Fruit fly (Drosophila melanogaster) whole organism, embryonic: ENCODE measurements around the gene CG31019.

Source experiments
- Ada2b ChIP-seq: fragments of 200-800 bp; sonication (Bioruptor generic); IDR thresholded peaks from 2 replicates; pipeline ENCODE4 v1.3.6; 2022; ENCODE audit warnings: missing biosample characterization, missing genetic modification characterization
- Aef1 ChIP-seq: fragments of 200-800 bp; sonication (Bioruptor generic); IDR thresholded peaks from 3 replicates; pipeline ENCODE4 v1.3.6; 2022; ENCODE audit warnings: missing biosample characterization, missing genetic modification characterization
- Blimp-1 ChIP-seq: fragments of 200-800 bp; sonication (Bioruptor generic); optimal IDR thresholded peaks from 3 replicates; lab custom pipeline; 2018; ENCODE audit warnings: missing biosample characterization, missing genetic modification characterization, mild to moderate bottlenecking, moderate library complexity, missing genetic modification reagents
- CG10543 ChIP-seq: fragments of 200-800 bp; sonication (Bioruptor generic); optimal IDR thresholded peaks from 3 replicates; lab custom pipeline; 2017; ENCODE audit warnings: missing biosample characterization, mild to moderate bottlenecking, missing genetic modification characterization, moderate library complexity
- CG12155 ChIP-seq: fragments of 200-800 bp; sonication (Bioruptor generic); optimal IDR thresholded peaks from 3 replicates; lab custom pipeline; 2016; ENCODE audit warnings: missing biosample characterization, missing genetic modification characterization
- CG13424 ChIP-seq: fragments of 200-800 bp; sonication (Bioruptor generic); optimal IDR thresholded peaks from 2 replicates; lab custom pipeline; 2019; ENCODE audit warnings: missing biosample characterization, mild to moderate bottlenecking, missing genetic modification characterization, moderate library complexity
- CG14014 ChIP-seq: fragments of 200-800 bp; sonication (Bioruptor generic); IDR thresholded peaks from 2 replicates; pipeline ENCODE4 v1.3.6; 2022; ENCODE audit warnings: missing biosample characterization, missing genetic modification characterization
- CG14667 ChIP-seq: fragments of 200-800 bp; sonication (Bioruptor generic); IDR thresholded peaks from 2 replicates; pipeline ENCODE4 v1.3.6; 2022; ENCODE audit warnings: missing biosample characterization, missing genetic modification characterization
- CG1603 ChIP-seq: fragments of 200-800 bp; sonication (Bioruptor generic); optimal IDR thresholded peaks from 2 replicates; lab custom pipeline; 2019; ENCODE audit warnings: missing biosample characterization, mild to moderate bottlenecking, missing genetic modification characterization, moderate library complexity
- CG18599 ChIP-seq: fragments of 200-800 bp; sonication (Bioruptor generic); optimal IDR thresholded peaks from 3 replicates; lab custom pipeline; 2017; ENCODE audit warnings: missing biosample characterization, missing genetic modification characterization, mild to moderate bottlenecking, moderate library complexity, missing genetic modification reagents
- CG2889 ChIP-seq: fragments of 200-800 bp; sonication (Bioruptor generic); IDR thresholded peaks from 3 replicates; pipeline ENCODE4 v1.3.6; 2022; ENCODE audit warnings: missing biosample characterization, missing genetic modification characterization
- CG31224 ChIP-seq: fragments of 200-800 bp; sonication (Bioruptor generic); IDR thresholded peaks from 2 replicates; pipeline ENCODE4 v1.3.6; 2022; ENCODE audit warnings: missing biosample characterization, missing genetic modification characterization
- CG3726 ChIP-seq: fragments of 200-800 bp; sonication (Bioruptor generic); IDR thresholded peaks from 3 replicates; pipeline ENCODE4, ENCODE4 v1.3.6; 2022; ENCODE audit warnings: missing biosample characterization, missing genetic modification characterization
- CG4404 ChIP-seq: fragments of 200-800 bp; sonication (Bioruptor generic); IDR thresholded peaks from 2 replicates; pipeline ENCODE4 v1.3.6; 2022; ENCODE audit warnings: missing biosample characterization, missing genetic modification characterization
- CG4820 ChIP-seq: fragments of 200-800 bp; sonication (Bioruptor generic); optimal IDR thresholded peaks from 3 replicates; lab custom pipeline; 2016; ENCODE audit warnings: missing biosample characterization, missing genetic modification characterization
- CG5245 ChIP-seq: fragments of 200-800 bp; sonication (Bioruptor generic); optimal IDR thresholded peaks from 3 replicates; lab custom pipeline; 2016; ENCODE audit warnings: missing biosample characterization, missing genetic modification characterization
- Chrac-16 ChIP-seq: fragments of 200-800 bp; sonication (Bioruptor generic); optimal IDR thresholded peaks from 3 replicates; lab custom pipeline; 2016; ENCODE audit warnings: missing biosample characterization, missing genetic modification characterization
- Fer3 ChIP-seq: fragments of 200-800 bp; sonication (Bioruptor generic); optimal IDR thresholded peaks from 2 replicates; lab custom pipeline; 2018; ENCODE audit warnings: missing biosample characterization, mild to moderate bottlenecking, missing genetic modification characterization, moderate library complexity
- Gug ChIP-seq: fragments of 200-800 bp; sonication (Bioruptor generic); IDR thresholded peaks from 4 replicates; pipeline ENCODE4 v1.3.6; 2022; ENCODE audit warnings: missing biosample characterization, missing genetic modification characterization
- Mrtf ChIP-seq: fragments of 200-800 bp; sonication (Bioruptor generic); IDR thresholded peaks from 3 replicates; pipeline ENCODE4 v1.3.6; 2022; ENCODE audit warnings: missing biosample characterization, missing genetic modification characterization
- Oli ChIP-seq: fragments of 200-800 bp; sonication (Bioruptor generic); optimal IDR thresholded peaks from 2 replicates; lab custom pipeline; 2018; ENCODE audit warnings: missing biosample characterization, mild to moderate bottlenecking, missing genetic modification characterization, moderate library complexity
- Ravus ChIP-seq: fragments of 200-800 bp; sonication (Bioruptor generic); IDR thresholded peaks from 2 replicates; pipeline ENCODE4 v1.3.6; 2022; ENCODE audit warnings: missing biosample characterization, missing genetic modification characterization
- Sox102F ChIP-seq: fragments of 200-800 bp; sonication (Bioruptor generic); optimal IDR thresholded peaks from 2 replicates; lab custom pipeline; 2018; ENCODE audit warnings: missing biosample characterization, mild to moderate bottlenecking, missing genetic modification characterization, moderate library complexity
- ash1 ChIP-seq: fragments of 200-800 bp; sonication (Bioruptor generic); optimal IDR thresholded peaks from 2 replicates; lab custom pipeline; 2018; ENCODE audit warnings: missing biosample characterization, mild to moderate bottlenecking, missing genetic modification characterization
- chif ChIP-seq, 2 experiments: fragments of 200-800 bp; sonication (Bioruptor generic); optimal IDR thresholded peaks; 3 replicates each; lab custom pipeline; 2016; ENCODE audit warnings: missing biosample characterization in 2 of 2, missing genetic modification characterization in 2 of 2
- chn ChIP-seq: fragments of 200-800 bp; sonication (Bioruptor generic); optimal IDR thresholded peaks from 2 replicates; lab custom pipeline; 2016; ENCODE audit warnings: missing biosample characterization, missing genetic modification characterization
- ci ChIP-seq: fragments of 200-800 bp; sonication (Bioruptor generic); IDR thresholded peaks from 3 replicates; pipeline ENCODE4 v1.3.6; 2022; ENCODE audit warnings: missing biosample characterization, missing genetic modification characterization
- dati ChIP-seq: fragments of 200-800 bp; sonication (Bioruptor generic); IDR thresholded peaks from 2 replicates; pipeline ENCODE4 v1.3.6; 2022; ENCODE audit warnings: missing biosample characterization, missing genetic modification characterization
- dmrt99B ChIP-seq: fragments of 200-800 bp; sonication (Bioruptor generic); optimal IDR thresholded peaks from 2 replicates; lab custom pipeline; 2018; ENCODE audit warnings: missing biosample characterization, mild to moderate bottlenecking, missing genetic modification characterization, moderate library complexity
- dpn ChIP-seq, 2 experiments: fragments of 200-800 bp; sonication (Bioruptor generic); optimal IDR thresholded peaks; 3 replicates each; lab custom pipeline; 2016; ENCODE audit warnings: missing biosample characterization in 2 of 2, missing genetic modification characterization in 2 of 2
- fd96Cb ChIP-seq: fragments of 200-800 bp; sonication (Bioruptor generic); optimal IDR thresholded peaks from 2 replicates; lab custom pipeline; 2018; ENCODE audit warnings: missing biosample characterization, mild to moderate bottlenecking, missing genetic modification characterization, moderate library complexity
- gem ChIP-seq: fragments of 200-800 bp; sonication (Bioruptor generic); optimal IDR thresholded peaks from 2 replicates; lab custom pipeline; 2019; ENCODE audit warnings: missing biosample characterization, mild to moderate bottlenecking, missing genetic modification characterization, moderate library complexity
- gfzf ChIP-seq: fragments of 200-800 bp; sonication (Bioruptor generic); optimal IDR thresholded peaks from 2 replicates; lab custom pipeline; 2016; ENCODE audit warnings: missing biosample characterization, mild to moderate bottlenecking, missing genetic modification characterization, moderate library complexity
- ind ChIP-seq: fragments of 200-800 bp; sonication (Bioruptor generic); optimal IDR thresholded peaks from 3 replicates; lab custom pipeline; 2016; ENCODE audit warnings: missing biosample characterization, missing genetic modification characterization
- lilli ChIP-seq: fragments of 200-800 bp; sonication (Bioruptor generic); optimal IDR thresholded peaks from 3 replicates; lab custom pipeline; 2016; ENCODE audit warnings: missing biosample characterization, missing genetic modification characterization
- nmo ChIP-seq: fragments of 200-800 bp; sonication (Bioruptor generic); optimal IDR thresholded peaks from 2 replicates; lab custom pipeline; 2018; ENCODE audit warnings: missing biosample characterization, mild to moderate bottlenecking, missing genetic modification characterization, moderate library complexity
- pzg ChIP-seq: fragments of 200-800 bp; sonication (Bioruptor generic); optimal IDR thresholded peaks from 3 replicates; lab custom pipeline; 2018; ENCODE audit warnings: missing biosample characterization, mild to moderate bottlenecking, missing genetic modification characterization, moderate library complexity
- ranshi ChIP-seq: fragments of 200-800 bp; sonication (Bioruptor generic); IDR thresholded peaks from 2 replicates; pipeline ENCODE4 v1.3.6; 2022; ENCODE audit warnings: missing biosample characterization, missing genetic modification characterization
- row ChIP-seq: fragments of 200-800 bp; sonication (Bioruptor generic); IDR thresholded peaks from 3 replicates; pipeline ENCODE4 v1.3.6; 2022; ENCODE audit warnings: missing biosample characterization, missing genetic modification characterization
- sens ChIP-seq: fragments of 200-800 bp; sonication (Bioruptor generic); peaks from one replicate; lab custom pipeline; 2016; ENCODE audit warnings: missing biosample characterization, missing genetic modification characterization
- sim ChIP-seq: fragments of 200-800 bp; sonication (Bioruptor generic); IDR thresholded peaks from 2 replicates; pipeline ENCODE4 v1.3.6; 2022; ENCODE audit warnings: missing biosample characterization, missing genetic modification characterization
- sisA ChIP-seq: fragments of 200-800 bp; sonication (Bioruptor generic); IDR thresholded peaks from 2 replicates; pipeline ENCODE4 v1.3.6; 2022; ENCODE audit warnings: missing biosample characterization, missing genetic modification characterization
- slbo ChIP-seq: fragments of 200-800 bp; sonication (Bioruptor generic); IDR thresholded peaks from 2 replicates; pipeline ENCODE4 v1.3.6; 2022; ENCODE audit warnings: missing biosample characterization, missing genetic modification characterization
- slp2 ChIP-seq: fragments of 200-800 bp; sonication (Bioruptor generic); optimal IDR thresholded peaks from 2 replicates; lab custom pipeline; 2016; ENCODE audit warnings: missing biosample characterization, missing genetic modification characterization
- tgo ChIP-seq: fragments of 200-800 bp; sonication (Bioruptor generic); IDR thresholded peaks from 3 replicates; pipeline ENCODE4 v1.3.6; 2022; ENCODE audit warnings: missing biosample characterization, missing genetic modification characterization
- unpg ChIP-seq: fragments of 200-800 bp; sonication (Bioruptor generic); optimal IDR thresholded peaks from 3 replicates; lab custom pipeline; 2018; ENCODE audit warnings: missing biosample characterization, mild to moderate bottlenecking, missing genetic modification characterization, moderate library complexity
- vvl ChIP-seq: fragments of 200-800 bp; sonication (Bioruptor generic); IDR thresholded peaks from 2 replicates; pipeline ENCODE4 v1.3.6; 2022; ENCODE audit warnings: missing biosample characterization, missing genetic modification characterization
- zen ChIP-seq: fragments of 200-800 bp; sonication (Bioruptor generic); optimal IDR thresholded peaks from 3 replicates; lab custom pipeline; 2018; ENCODE audit warnings: missing biosample characterization, mild to moderate bottlenecking, missing genetic modification characterization, moderate library complexity
- zfh1 ChIP-seq: fragments of 200-800 bp; sonication (Bioruptor generic); IDR thresholded peaks from 3 replicates; pipeline ENCODE4 v1.3.6; 2022; ENCODE audit warnings: missing biosample characterization, missing genetic modification characterization
- zfh2 ChIP-seq: fragments of 200-800 bp; sonication (Bioruptor generic); optimal IDR thresholded peaks from 2 replicates; lab custom pipeline; 2016; ENCODE audit warnings: missing biosample characterization, missing genetic modification characterization

CG31019 gene

DNA sequence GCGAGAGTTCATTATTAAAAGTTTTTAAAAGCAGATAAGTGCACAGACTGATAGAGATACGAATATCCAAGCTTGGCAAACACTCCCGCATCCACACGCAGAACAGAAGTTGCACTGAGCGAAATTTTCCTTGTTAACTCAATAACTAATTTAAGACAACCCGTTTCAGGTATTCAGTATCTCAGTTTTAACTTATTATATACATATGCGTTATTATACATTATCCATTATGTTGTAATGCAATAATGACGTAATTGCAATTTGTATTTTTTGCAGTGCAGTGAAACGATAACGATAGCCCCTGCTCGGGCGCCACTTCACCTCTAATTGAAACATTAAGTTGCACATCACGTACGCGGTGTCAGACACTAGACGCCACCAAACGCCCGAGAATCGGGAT, 46.4 kb downstream of the CG31019 start (continued):
- peak; percentile 40 for TF ChIP-seq dmrt99B (tag; lab: Kevin White, UChicago)
- 0 out of 3 replicates have a peak, but pooled peaks have one; percentile 59 for TF ChIP-seq CG3726
- peak; percentile 12 for TF ChIP-seq lilli
- no peak for TF ChIP-seq slp2
- TF ChIP-seq dpn (GFP tag; optimal IDR thresholded peaks at IDR 0.05; lab: Kevin White, UChicago) = peak in 1 of 2 experiments; percentile 2
- TF ChIP-seq Gug = no peak
- TF ChIP-seq Fer3 (tag; lab: Kevin White, UChicago) = peak; percentile 6
- no peak for TF ChIP-seq zfh2 (GFP tag; lab: Kevin White, UChicago)
- peak in 1 of 2 experiments; percentile 3 for TF ChIP-seq chif (GFP tag; optimal IDR thresholded peaks at IDR 0.05; lab: Kevin White, UChicago)
- peak; percentile 10 for TF ChIP-seq Oli (tag; lab: Kevin White, UChicago)
- TF ChIP-seq ash1 (GFP tag; lab: Kevin White, UChicago) = no peak
- TF ChIP-seq gem (tag; lab: Kevin White, UChicago) = peak; percentile 58
- TF ChIP-seq CG12155 = no peak
- peak; percentile 32 for TF ChIP-seq Blimp-1
- TF ChIP-seq CG14014 = 0 out of 2 replicates have a peak, but pooled peaks have one; percentile 14
- peak; percentile 23; the same call in 1 of the 2 replicates for TF ChIP-seq sisA (GFP tag; lab: Robert Waterston, UW)
- peak; percentile 14 for TF ChIP-seq CG4820
- TF ChIP-seq Aef1 (GFP tag; lab: Robert Waterston, UW) = peak; percentile 25; the same call in 1 of the 3 replicates
- no peak for TF ChIP-seq Mrtf
- TF ChIP-seq pzg (GFP tag; lab: Kevin White, UChicago) = no peak
- peak; percentile 10 for TF ChIP-seq CG13424
- peak; percentile 66 for TF ChIP-seq CG18599
- TF ChIP-seq unpg (GFP tag; lab: Kevin White, UChicago) = peak; percentile 42
- peak; percentile 53; the same call in 1 of the 2 replicates for TF ChIP-seq CG4404 (GFP tag; lab: Robert Waterston, UW)
- peak; percentile 7 for TF ChIP-seq chn
- TF ChIP-seq sim (GFP tag; lab: Robert Waterston, UW) = no peak
- no peak for TF ChIP-seq dati
- TF ChIP-seq CG14667 = peak; percentile 36; the same call in 1 of the 2 replicates
- TF ChIP-seq ci (GFP tag; lab: Robert Waterston, UW) = 0 out of 3 replicates have a peak, but pooled peaks have one; percentile 56
- peak; percentile 11 for TF ChIP-seq zen (tag; lab: Kevin White, UChicago)
- TF ChIP-seq CG1603 (tag; lab: Kevin White, UChicago) = peak; percentile 69
- TF ChIP-seq Chrac-16 (GFP tag; lab: Kevin White, UChicago) = peak; percentile 9
- TF ChIP-seq Ada2b = 0 out of 2 replicates have a peak, but pooled peaks have one; percentile 20
- 0 out of 2 replicates have a peak, but pooled peaks have one; percentile 7 for TF ChIP-seq CG31224
- no peak for TF ChIP-seq gfzf (GFP tag; lab: Kevin White, UChicago)
- peak; percentile 14 for TF ChIP-seq Sox102F (GFP tag; lab: Kevin White, UChicago)
- peak; percentile 47; the same call in 2 of the 3 replicates for TF ChIP-seq row (GFP tag; lab: Robert Waterston, UW)
- TF ChIP-seq CG5245 (GFP tag; lab: Kevin White, UChicago) = peak; percentile 3
- TF ChIP-seq sens (GFP tag; lab: Kevin White, UChicago) = peak; percentile 77
- TF ChIP-seq nmo = peak; percentile 18
- TF ChIP-seq tgo (GFP tag; lab: Robert Waterston, UW) = peak; percentile 34; the same call in 2 of the 3 replicates
- peak; percentile 25; the same call in 1 of the 2 replicates for TF ChIP-seq vvl (GFP tag; lab: Robert Waterston, UW)
- 0 out of 3 replicates have a peak, but pooled peaks have one; percentile 19 for TF ChIP-seq CG2889 (GFP tag; lab: Robert Waterston, UW)
- TF ChIP-seq CG10543 (GFP tag; lab: Kevin White, UChicago) = no peak
- TF ChIP-seq fd96Cb (tag; lab: Kevin White, UChicago) = peak; percentile 4
- TF ChIP-seq Ravus (GFP tag; lab: Robert Waterston, UW) = no peak
- TF ChIP-seq ranshi (GFP tag; lab: Robert Waterston, UW) = peak; percentile 37; the same call in 1 of the 2 replicates
- 0 out of 3 replicates have a peak, but pooled peaks have one; percentile 20 for TF ChIP-seq zfh1 (GFP tag; lab: Robert Waterston, UW)
- peak; percentile 3 for TF ChIP-seq ind
- peak; percentile 19; the same call in 1 of the 2 replicates for TF ChIP-seq slbo
